Fruit fly (Drosophila melanogaster) whole organism, embryonic: ENCODE measurements around the gene grnd.

ENCODE experiments used
- Abd-B ChIP-seq: fragments of 200-800 bp; sonication (Bioruptor generic); optimal IDR thresholded peaks from 2 replicates; lab custom pipeline; 2018; ENCODE audit warnings: missing biosample characterization, mild to moderate bottlenecking, missing genetic modification characterization, moderate library complexity
- B-H1 ChIP-seq: fragments of 200-800 bp; sonication (Bioruptor generic); IDR thresholded peaks from 3 replicates; pipeline ENCODE4 v1.3.6; 2022; ENCODE audit warnings: missing biosample characterization, missing genetic modification characterization
- CG11085 ChIP-seq: fragments of 200-800 bp; sonication (Bioruptor generic); IDR thresholded peaks from 2 replicates; pipeline ENCODE4 v1.3.6; 2022; ENCODE audit warnings: missing biosample characterization, missing genetic modification characterization
- CG11723 ChIP-seq: fragments of 200-800 bp; sonication (Bioruptor generic); optimal IDR thresholded peaks from 2 replicates; lab custom pipeline; 2017; ENCODE audit warnings: missing biosample characterization, mild to moderate bottlenecking, missing genetic modification characterization
- CG13775 ChIP-seq: fragments of 200-800 bp; sonication (Bioruptor generic); optimal IDR thresholded peaks from 3 replicates; lab custom pipeline; 2017; ENCODE audit warnings: missing biosample characterization, mild to moderate bottlenecking, missing genetic modification characterization
- CG15269 ChIP-seq: fragments of 200-800 bp; sonication (Bioruptor generic); optimal IDR thresholded peaks from 2 replicates; lab custom pipeline; 2018; ENCODE audit warnings: missing biosample characterization, mild to moderate bottlenecking, missing genetic modification characterization, moderate library complexity
- CG1603 ChIP-seq: fragments of 200-800 bp; sonication (Bioruptor generic); optimal IDR thresholded peaks from 2 replicates; lab custom pipeline; 2019; ENCODE audit warnings: missing biosample characterization, mild to moderate bottlenecking, missing genetic modification characterization, moderate library complexity
- CG17361 ChIP-seq: fragments of 200-800 bp; sonication (Bioruptor generic); IDR thresholded peaks from 3 replicates; pipeline ENCODE4 v1.3.6; 2022; ENCODE audit warnings: missing biosample characterization, missing genetic modification characterization
- CG17385 ChIP-seq: fragments of 200-800 bp; sonication (Bioruptor generic); optimal IDR thresholded peaks from 3 replicates; lab custom pipeline; 2018; ENCODE audit warnings: missing biosample characterization, mild to moderate bottlenecking, missing genetic modification characterization
- CG17912 ChIP-seq: fragments of 200-800 bp; sonication (Bioruptor generic); optimal IDR thresholded peaks from 2 replicates; lab custom pipeline; 2018; ENCODE audit warnings: missing biosample characterization, mild to moderate bottlenecking, missing genetic modification characterization
- CG2120 ChIP-seq: fragments of 200-800 bp; sonication (Bioruptor generic); optimal IDR thresholded peaks from 3 replicates; lab custom pipeline; 2016; ENCODE audit warnings: missing biosample characterization, missing genetic modification characterization
- CG2199 ChIP-seq: fragments of 200-800 bp; sonication (Bioruptor generic); IDR thresholded peaks from 3 replicates; pipeline ENCODE4 v1.3.6; 2022; ENCODE audit warnings: missing biosample characterization, missing genetic modification characterization
- CG2889 ChIP-seq: fragments of 200-800 bp; sonication (Bioruptor generic); IDR thresholded peaks from 3 replicates; pipeline ENCODE4 v1.3.6; 2022; ENCODE audit warnings: missing biosample characterization, missing genetic modification characterization
- CG34224 ChIP-seq: fragments of 200-800 bp; sonication (Bioruptor generic); IDR thresholded peaks from 3 replicates; pipeline ENCODE4 v1.3.6; 2022; ENCODE audit warnings: missing biosample characterization, missing genetic modification characterization; ENCODE audit not compliant: partially characterized antibody
- CG4707 ChIP-seq: fragments of 200-800 bp; sonication (Bioruptor generic); optimal IDR thresholded peaks from 2 replicates; lab custom pipeline; 2018; ENCODE audit warnings: missing biosample characterization, mild to moderate bottlenecking, missing genetic modification characterization, moderate library complexity
- CG8388 ChIP-seq: fragments of 200-800 bp; sonication (Bioruptor generic); optimal IDR thresholded peaks from 2 replicates; lab custom pipeline; 2019; ENCODE audit warnings: missing biosample characterization, mild to moderate bottlenecking, missing genetic modification characterization, moderate library complexity
- CG8478 ChIP-seq: fragments of >200 bp; optimal IDR thresholded peaks from 2 replicates; lab custom pipeline; 2018
- CG9797 ChIP-seq: fragments of 200-800 bp; sonication (Bioruptor generic); optimal IDR thresholded peaks from 3 replicates; lab custom pipeline; 2018; ENCODE audit warnings: missing biosample characterization, mild to moderate bottlenecking, missing genetic modification characterization
- Dll ChIP-seq: fragments of 200-800 bp; sonication (Bioruptor generic); IDR thresholded peaks from 4 replicates; pipeline ENCODE4 v1.3.6; 2022; ENCODE audit warnings: missing biosample characterization, missing genetic modification characterization; ENCODE audit not compliant: partially characterized antibody
- Dref ChIP-seq: fragments of 200-800 bp; sonication (Bioruptor generic); IDR thresholded peaks from 2 replicates; pipeline ENCODE4 v1.3.6; 2022; ENCODE audit warnings: missing biosample characterization, missing genetic modification characterization
- Drgx ChIP-seq: fragments of 200-800 bp; sonication (Bioruptor generic); IDR thresholded peaks from 2 replicates; pipeline ENCODE4 v1.3.6; 2022; ENCODE audit warnings: missing biosample characterization, missing genetic modification characterization
- Eip74EF ChIP-seq, 2 experiments: fragments of 200-800 bp in 1 of 2; fragments of >200 bp in 1 of 2; sonication (Bioruptor generic) in 1 of 2; optimal IDR thresholded peaks; 2 replicates each; lab custom pipeline; 2017 to 2019; ENCODE audit warnings: missing biosample characterization in 2 of 2, missing genetic modification characterization in 2 of 2, mild to moderate bottlenecking in 1 of 2, moderate library complexity in 1 of 2
- Fer2 ChIP-seq: fragments of 200-800 bp; sonication (Bioruptor generic); optimal IDR thresholded peaks from 2 replicates; lab custom pipeline; 2018; ENCODE audit warnings: missing biosample characterization, mild to moderate bottlenecking, missing genetic modification characterization, moderate library complexity
- GATAe ChIP-seq: fragments of 200-800 bp; sonication (Bioruptor generic); conservative IDR thresholded peaks from 2 replicates; pipeline ENCODE4 v1.3.6; 2022; ENCODE audit warnings: missing biosample characterization, missing genetic modification characterization
- H2.0 ChIP-seq: fragments of 200-800 bp; sonication (Bioruptor generic); IDR thresholded peaks from 2 replicates; pipeline ENCODE4 v1.3.6; 2022; ENCODE audit warnings: missing biosample characterization, missing genetic modification characterization
- HmgD ChIP-seq: fragments of 200-800 bp; sonication (Bioruptor generic); optimal IDR thresholded peaks from 3 replicates; lab custom pipeline; 2016; ENCODE audit warnings: missing biosample characterization, missing genetic modification characterization
- Hsf ChIP-seq: fragments of 200-800 bp; sonication (Bioruptor generic); optimal IDR thresholded peaks from 3 replicates; lab custom pipeline; 2016; ENCODE audit warnings: missing biosample characterization, missing genetic modification characterization
- MTF-1 ChIP-seq: fragments of 200-800 bp; sonication (Bioruptor generic); optimal IDR thresholded peaks from 2 replicates; lab custom pipeline; 2018; ENCODE audit warnings: missing biosample characterization, mild to moderate bottlenecking, missing genetic modification characterization, borderline replicate concordance
- Mad ChIP-seq: fragments of 200-800 bp; sonication (Bioruptor generic); optimal IDR thresholded peaks from 2 replicates; lab custom pipeline; 2016; ENCODE audit warnings: missing biosample characterization, missing genetic modification characterization
- Nf-YA ChIP-seq: fragments of 200-800 bp; sonication (Bioruptor generic); IDR thresholded peaks from 2 replicates; pipeline ENCODE4 v1.3.6; 2022; ENCODE audit warnings: missing biosample characterization, missing genetic modification characterization
- Nf-YB ChIP-seq: fragments of 200-800 bp; sonication (Bioruptor generic); optimal IDR thresholded peaks from 3 replicates; lab custom pipeline; 2019; ENCODE audit warnings: missing biosample characterization, mild to moderate bottlenecking, missing genetic modification characterization, moderate library complexity
- Optix ChIP-seq: fragments of 200-800 bp; sonication (Bioruptor generic); IDR thresholded peaks from 3 replicates; pipeline ENCODE4 v1.3.6; 2022; ENCODE audit warnings: missing biosample characterization, missing genetic modification characterization
- Spps ChIP-seq: fragments of 200-800 bp; sonication (Bioruptor generic); optimal IDR thresholded peaks from 2 replicates; lab custom pipeline; 2018; ENCODE audit warnings: missing biosample characterization, mild to moderate bottlenecking, missing genetic modification characterization
- Sry-δ ChIP-seq: fragments of 200-800 bp; sonication (Bioruptor generic); optimal IDR thresholded peaks from 2 replicates; lab custom pipeline; 2016; ENCODE audit warnings: missing biosample characterization, missing genetic modification characterization
- abd-A ChIP-seq: fragments of 200-800 bp; sonication (Bioruptor generic); optimal IDR thresholded peaks from 3 replicates; lab custom pipeline; 2019; ENCODE audit warnings: missing biosample characterization, mild to moderate bottlenecking, missing genetic modification characterization, moderate library complexity
- ara ChIP-seq: fragments of 200-800 bp; sonication (Bioruptor generic); IDR thresholded peaks from 2 replicates; pipeline ENCODE4 v1.3.6; 2022; ENCODE audit warnings: missing biosample characterization, missing genetic modification characterization
- ase ChIP-seq: fragments of 200-800 bp; sonication (Bioruptor generic); IDR thresholded peaks from 3 replicates; pipeline ENCODE4 v1.3.6; 2022; ENCODE audit warnings: missing biosample characterization, missing genetic modification characterization
- br ChIP-seq: fragments of >200 bp; optimal IDR thresholded peaks from 2 replicates; lab custom pipeline; 2017
- btn ChIP-seq: fragments of 200-800 bp; sonication (Bioruptor generic); optimal IDR thresholded peaks from 2 replicates; lab custom pipeline; 2016; ENCODE audit warnings: missing biosample characterization, missing genetic modification characterization
- caup ChIP-seq: fragments of 200-800 bp; sonication (Bioruptor generic); optimal IDR thresholded peaks from 3 replicates; lab custom pipeline; 2017; ENCODE audit warnings: missing biosample characterization, mild to moderate bottlenecking, missing genetic modification characterization, moderate library complexity; ENCODE audit not compliant: severe bottlenecking
- gfzf ChIP-seq: fragments of 200-800 bp; sonication (Bioruptor generic); optimal IDR thresholded peaks from 2 replicates; lab custom pipeline; 2016; ENCODE audit warnings: missing biosample characterization, mild to moderate bottlenecking, missing genetic modification characterization, moderate library complexity
- mirr ChIP-seq: fragments of 200-800 bp; sonication (Bioruptor generic); optimal IDR thresholded peaks from 3 replicates; lab custom pipeline; 2018; ENCODE audit warnings: missing biosample characterization, mild to moderate bottlenecking, missing genetic modification characterization
- nau ChIP-seq: fragments of 200-800 bp; sonication (Bioruptor generic); optimal IDR thresholded peaks from 3 replicates; lab custom pipeline; 2017; ENCODE audit warnings: missing biosample characterization, mild to moderate bottlenecking, missing genetic modification characterization, missing genetic modification reagents
- org-1 ChIP-seq: fragments of 200-800 bp; sonication (Bioruptor generic); optimal IDR thresholded peaks from 2 replicates; lab custom pipeline; 2017; ENCODE audit warnings: missing biosample characterization, missing genetic modification characterization
- peb ChIP-seq: fragments of 200-800 bp; sonication (Bioruptor generic); IDR thresholded peaks from 2 replicates; pipeline ENCODE4 v1.3.6; 2022; ENCODE audit warnings: missing biosample characterization, missing genetic modification characterization
- pros ChIP-seq: fragments of 200-800 bp; sonication (Bioruptor generic); optimal IDR thresholded peaks from 3 replicates; lab custom pipeline; 2019; ENCODE audit warnings: missing biosample characterization, mild to moderate bottlenecking, missing genetic modification characterization, moderate library complexity
- scrt ChIP-seq: fragments of 200-800 bp; sonication (Bioruptor generic); optimal IDR thresholded peaks from 2 replicates; lab custom pipeline; 2018; ENCODE audit warnings: missing biosample characterization, mild to moderate bottlenecking, missing genetic modification characterization, moderate library complexity
- seq ChIP-seq: fragments of 200-800 bp; sonication (Bioruptor generic); IDR thresholded peaks from 2 replicates; pipeline ENCODE4 v1.3.6; 2022; ENCODE audit warnings: missing biosample characterization, missing genetic modification characterization
- so ChIP-seq: fragments of 200-800 bp; sonication (Bioruptor generic); IDR thresholded peaks from 3 replicates; pipeline ENCODE4 v1.3.6; 2022; ENCODE audit warnings: missing biosample characterization, missing genetic modification characterization
- stwl ChIP-seq: fragments of 200-800 bp; sonication (Bioruptor generic); optimal IDR thresholded peaks from 3 replicates; lab custom pipeline; 2018; ENCODE audit warnings: missing biosample characterization, mild to moderate bottlenecking, missing genetic modification characterization, moderate library complexity
- vfl ChIP-seq: fragments of 200-800 bp; sonication (Bioruptor generic); optimal IDR thresholded peaks from 2 replicates; lab custom pipeline; 2016; ENCODE audit warnings: missing biosample characterization, missing genetic modification characterization

grnd gene

DNA sequence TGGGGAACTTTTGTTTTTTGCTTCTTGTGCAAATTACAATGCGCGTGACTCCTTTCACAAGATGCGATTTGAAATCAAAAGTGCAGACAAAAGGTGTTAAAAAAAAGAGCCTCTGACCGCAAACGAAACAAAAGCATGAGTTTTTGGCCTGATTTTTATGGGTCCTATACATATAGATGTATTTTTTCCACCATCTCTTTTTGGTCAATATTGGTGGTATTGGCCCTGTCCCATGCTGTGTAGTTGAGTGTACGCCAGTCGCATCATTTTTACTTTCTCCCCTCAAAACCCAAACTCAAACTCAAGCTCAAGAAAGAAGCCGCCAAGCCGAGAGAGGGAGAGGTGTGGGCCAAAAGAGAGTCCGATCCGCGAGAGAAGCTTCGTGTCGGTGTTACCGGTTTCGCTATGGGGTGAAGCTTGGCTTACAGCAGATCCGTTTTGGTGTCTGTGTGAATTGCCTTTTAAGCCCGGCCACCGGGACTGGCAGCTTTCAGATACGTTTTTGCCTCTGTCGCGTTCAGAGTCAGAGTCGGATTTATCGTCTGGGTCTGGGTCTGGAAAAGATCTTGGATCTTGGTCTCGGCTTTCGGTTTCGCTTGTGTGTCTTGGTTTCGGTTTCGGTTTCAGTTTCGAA, 31.9 kb downstream of the grnd start, which contains the start of gene CG10211 (continued):
- no peak for TF ChIP-seq Dll (GFP tag; lab: Robert Waterston, UW)
- no peak for TF ChIP-seq org-1 (GFP tag; lab: Kevin White, UChicago)
- TF ChIP-seq Hsf (GFP tag; lab: Kevin White, UChicago) = no peak
- no peak for TF ChIP-seq Nf-YA
- TF ChIP-seq GATAe (GFP tag; lab: Robert Waterston, UW) = no peak
- peak; percentile 58 for TF ChIP-seq CG15269
- no peak for TF ChIP-seq ase
- TF ChIP-seq mirr (GFP tag; lab: Kevin White, UChicago) = no peak
- no peak for TF ChIP-seq CG2120
- TF ChIP-seq Abd-B = no peak
- TF ChIP-seq CG8388 (GFP tag; lab: Kevin White, UChicago) = no peak
- peak; percentile 51; the same call in 1 of the 2 replicates for TF ChIP-seq Drgx (GFP tag; lab: Robert Waterston, UW)
- no peak for TF ChIP-seq nau (GFP tag; lab: Kevin White, UChicago)
- no peak for TF ChIP-seq Dref
- peak; percentile 42 for TF ChIP-seq pros (GFP tag; lab: Kevin White, UChicago)
- TF ChIP-seq ara (GFP tag; lab: Robert Waterston, UW) = no peak
- no peak for TF ChIP-seq CG8478 (lab: Kevin White, UChicago)
- no peak for TF ChIP-seq Eip74EF (GFP tag; optimal IDR thresholded peaks at IDR 0.05; lab: Kevin White, UChicago)
- TF ChIP-seq CG4707 (GFP tag; lab: Kevin White, UChicago) = no peak
- TF ChIP-seq vfl (GFP tag; lab: Kevin White, UChicago) = no peak
- TF ChIP-seq HmgD (GFP tag; lab: Kevin White, UChicago) = no peak
- TF ChIP-seq scrt (GFP tag; lab: Kevin White, UChicago) = no peak
- TF ChIP-seq abd-A (tag; lab: Kevin White, UChicago) = peak; percentile 25
- no peak for TF ChIP-seq CG17361 (GFP tag; lab: Robert Waterston, UW)
- TF ChIP-seq CG17385 (GFP tag; lab: Kevin White, UChicago) = no peak
- no peak for TF ChIP-seq caup (GFP tag; lab: Kevin White, UChicago)
- no peak for TF ChIP-seq stwl
- TF ChIP-seq CG34224 (GFP tag; lab: Robert Waterston, UW) = 0 out of 3 replicates have a peak, but pooled peaks have one; percentile 16
- TF ChIP-seq B-H1 (GFP tag; lab: Robert Waterston, UW) = no peak
- no peak for TF ChIP-seq CG11085 (GFP tag; lab: Robert Waterston, UW)
- no peak for TF ChIP-seq CG2199 (GFP tag; lab: Robert Waterston, UW)
- no peak for TF ChIP-seq peb
- TF ChIP-seq CG2889 = no peak
- no peak for TF ChIP-seq CG17912 (GFP tag; lab: Kevin White, UChicago)
- TF ChIP-seq Nf-YB (GFP tag; lab: Kevin White, UChicago) = no peak
- TF ChIP-seq MTF-1 (GFP tag; lab: Kevin White, UChicago) = no peak
- TF ChIP-seq H2.0 = no peak
- no peak for TF ChIP-seq Sry-δ (GFP tag; lab: Kevin White, UChicago)
- TF ChIP-seq btn = no peak
- no peak for TF ChIP-seq seq
- no peak for TF ChIP-seq Mad (GFP tag; lab: Kevin White, UChicago)
- no peak for TF ChIP-seq Optix (GFP tag; lab: Robert Waterston, UW)
- no peak for TF ChIP-seq Spps
- no peak for TF ChIP-seq so
- TF ChIP-seq br (lab: Kevin White, UChicago) = no peak
- TF ChIP-seq CG9797 (GFP tag; lab: Kevin White, UChicago) = no peak
- TF ChIP-seq gfzf (GFP tag; lab: Kevin White, UChicago) = no peak
- TF ChIP-seq CG1603 (tag; lab: Kevin White, UChicago) = no peak
- no peak for TF ChIP-seq CG13775
- TF ChIP-seq CG11723 = no peak
- TF ChIP-seq Fer2 (tag; lab: Kevin White, UChicago) = no peak
